Fruit fly (Drosophila melanogaster): Measurements from ENCODE around the gene CG7290.

DNA sequence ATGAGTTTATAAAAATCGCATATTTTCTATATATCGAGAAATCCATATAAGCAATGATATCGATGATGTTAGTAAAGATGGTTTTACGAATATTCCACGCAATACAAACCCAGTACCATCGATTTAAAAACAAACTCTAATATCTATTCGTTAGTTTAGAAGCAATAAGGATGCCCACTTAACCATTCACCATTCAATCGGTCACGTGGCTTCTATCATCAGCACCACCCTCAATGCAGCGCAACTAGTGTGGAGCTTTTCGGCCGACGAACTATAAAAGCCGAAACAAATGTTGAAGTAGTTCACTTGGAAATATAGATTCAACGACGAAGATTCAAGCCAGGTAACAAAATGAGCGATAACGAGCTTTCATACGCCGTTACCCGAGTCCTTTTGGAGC lies 25.5 kb upstream of the CG7290 start, which contains the start of gene CG13813:
- no peak for TF ChIP-seq h (GFP tag; optimal IDR thresholded peaks at IDR 0.05)
- no peak for TF ChIP-seq CrebA (GFP tag; optimal IDR thresholded peaks at IDR 0.05; ENCODE audit: borderline replicate concordance)
